Worm (Caenorhabditis elegans) whole organism, L1 larva: ENCODE results near the gene dsl-6.

Source experiments
- aly-2 ChIP-seq: fragments of 150-350 bp; optimal IDR thresholded peaks from 2 replicates; lab custom pipeline; 2014; ENCODE audit warnings: missing biosample characterization, missing genetic modification characterization
- ama-1 ChIP-seq: fragments of 150-350 bp; optimal IDR thresholded peaks from 2 replicates; lab custom pipeline; 2014
- ceh-8 ChIP-seq: fragments of 200-800 bp; sonication (Bioruptor generic); optimal IDR thresholded peaks from 2 replicates; lab custom pipeline; 2018; ENCODE audit warnings: mild to moderate bottlenecking, missing genetic modification characterization, moderate library complexity, missing compliant biosample characterization
- ceh-82 ChIP-seq, 3 experiments: fragments of 150-350 bp in 1 of 3; sonication (generic microtip) in 2 of 3; optimal IDR thresholded peaks; 2 replicates each; lab custom pipeline; 2014 to 2017; ENCODE audit warnings: missing biosample characterization in 3 of 3, missing genetic modification characterization in 3 of 3
- dpl-1 ChIP-seq, 3 experiments: fragments of 150-350 bp in 2 of 3; sonication (generic microtip) in 1 of 3; optimal IDR thresholded peaks; 2 replicates each; lab custom pipeline; 2014 to 2017; ENCODE audit warnings: missing biosample characterization in 3 of 3, missing genetic modification characterization in 3 of 3, missing genetic modification reagents in 3 of 3
- egl-27 ChIP-seq, 2 experiments: fragments of 150-350 bp in 1 of 2; sonication (generic microtip); optimal IDR thresholded peaks; 3 replicates each; lab custom pipeline; 2017 to 2018; ENCODE audit warnings: missing biosample characterization in 2 of 2, missing genetic modification characterization in 2 of 2, missing genetic modification reagents in 2 of 2
- lin-13 ChIP-seq: fragments of 150-350 bp; optimal IDR thresholded peaks from 2 replicates; lab custom pipeline; 2014; ENCODE audit warnings: missing biosample characterization, missing genetic modification reagents, missing genetic modification characterization
- pqm-1 ChIP-seq: sonication (generic microtip); optimal IDR thresholded peaks from 3 replicates; lab custom pipeline; 2017; ENCODE audit warnings: missing biosample characterization, missing genetic modification characterization

DNA sequence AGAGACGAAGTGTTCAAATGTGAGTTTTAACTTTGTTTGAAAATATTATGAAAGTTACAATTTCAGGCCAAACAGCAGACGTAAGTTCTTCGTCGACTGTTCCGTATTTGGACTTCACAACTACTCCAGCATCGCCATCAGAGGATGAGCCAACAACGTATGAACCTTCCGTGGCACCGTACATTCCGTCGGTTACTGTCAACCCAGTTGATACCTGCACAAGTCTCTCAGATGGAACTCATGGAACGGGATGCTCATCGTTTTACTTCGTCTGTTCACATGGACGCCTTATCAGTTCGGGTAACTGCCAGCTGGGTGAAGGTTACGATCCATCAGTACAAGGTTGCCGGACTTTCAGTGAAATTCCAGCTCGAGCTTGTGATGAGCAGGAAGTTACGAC lies 22.4 kb downstream of the dsl-6 start:
- TF ChIP-seq lin-13 (GFP tag; lab: Kevin White, UChicago), result no peak
- TF ChIP-seq egl-27 (tag; optimal IDR thresholded peaks at IDR 0.05; lab: Kevin White, UChicago), result no peak
- no peak for TF ChIP-seq ceh-8 (GFP tag; lab: Kevin White, UChicago)
- TF ChIP-seq ceh-82 (tag; optimal IDR thresholded peaks at IDR 0.05; lab: Kevin White, UChicago), result no peak
- no peak for TF ChIP-seq dpl-1 (GFP tag; optimal IDR thresholded peaks at IDR 0.05; lab: Kevin White, UChicago)
- TF ChIP-seq pqm-1 (tag; lab: Kevin White, UChicago), result no peak
- TF ChIP-seq ama-1 (lab: Kevin White, UChicago), result no peak
- no peak for TF ChIP-seq aly-2 (tag; lab: Kevin White, UChicago)
